Fruit fly (Drosophila melanogaster) whole organism, adult: ENCODE data around the gene CG43445.

Experiments
- CG12768 ChIP-seq: fragments of 200-800 bp; sonication (Bioruptor generic); optimal IDR thresholded peaks from 2 replicates; lab custom pipeline; 2017; ENCODE audit warnings: missing biosample characterization, missing genetic modification characterization, mild to moderate bottlenecking, moderate library complexity, missing genetic modification reagents
- Mnt ChIP-seq: fragments of 200-800 bp; sonication (Bioruptor generic); optimal IDR thresholded peaks from 2 replicates; lab custom pipeline; 2016; ENCODE audit warnings: missing biosample characterization, mild to moderate bottlenecking, missing genetic modification characterization

DNA sequence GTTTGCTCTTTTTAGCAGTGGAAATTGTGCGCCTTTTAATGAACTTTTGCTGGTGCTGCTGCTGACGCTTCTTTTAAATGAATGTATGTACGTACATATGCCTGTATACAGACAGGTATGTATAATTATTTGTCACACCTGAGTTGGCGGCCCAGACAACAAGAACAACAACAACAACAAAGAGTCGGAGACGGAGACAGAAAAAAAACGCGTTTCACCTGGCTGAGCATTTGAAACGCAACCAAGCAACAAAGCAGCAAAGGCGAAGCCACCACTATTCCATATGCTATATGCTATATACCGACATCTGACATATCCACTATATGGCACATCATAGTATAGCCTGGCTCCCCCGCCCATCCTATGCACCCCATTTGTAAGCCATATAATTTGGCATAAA, 27.5 kb downstream of the CG43445 start:
- TF ChIP-seq Mnt (GFP tag; lab: Kevin White, UChicago) (no peak), CG12768 (GFP tag; lab: Kevin White, UChicago) (no peak)
